Worm (Caenorhabditis elegans): Measurements from ENCODE around the gene pfn-3.

pfn-3 gene

DNA sequence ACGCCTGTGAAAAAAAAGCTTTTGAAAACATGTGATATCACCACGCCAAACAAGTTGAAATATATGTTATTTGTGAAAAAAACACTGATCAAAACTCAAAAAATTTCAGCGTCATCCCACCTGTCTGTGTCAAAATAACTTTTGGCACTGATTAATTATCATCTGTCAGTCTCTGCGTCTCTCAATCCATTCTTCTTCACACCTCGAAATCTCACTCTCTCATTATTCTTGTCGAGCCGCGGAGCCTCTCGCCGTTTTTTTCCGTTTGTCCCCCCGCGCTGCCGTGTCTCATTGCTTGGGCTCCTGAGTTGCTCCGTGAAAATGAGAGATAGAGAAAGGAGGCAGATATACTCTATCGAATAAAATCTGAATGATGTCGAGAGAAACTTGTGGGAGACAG, 29.4 kb downstream of the pfn-3 start (continued):
- TF ChIP-seq alr-1 (tag; optimal IDR thresholded peaks at IDR 0.05; ENCODE audit: borderline replicate concordance) (no peak), pqm-1 (tag; optimal IDR thresholded peaks at IDR 0.05) (no peak), hlh-4 (tag; optimal IDR thresholded peaks at IDR 0.05) (no peak), lin-14 (GFP tag; optimal IDR thresholded peaks at IDR 0.05) (peak; percentile 80), fkh-4 (tag; optimal IDR thresholded peaks at IDR 0.05; ENCODE audit: borderline replicate concordance) (no peak), hpl-2 (GFP tag; optimal IDR thresholded peaks at IDR 0.05) (no peak), snu-23 (GFP tag; optimal IDR thresholded peaks at IDR 0.05) (peak; percentile 48), fkh-8 (tag; optimal IDR thresholded peaks at IDR 0.05) (peak; percentile 56), nhr-90 (tag; optimal IDR thresholded peaks at IDR 0.05; ENCODE audit: poor library complexity) (no peak), mep-1 (tag; optimal IDR thresholded peaks at IDR 0.05) (peak; percentile 19), egl-13 (tag; optimal IDR thresholded peaks at IDR 0.05) (no peak), ama-1 (optimal IDR thresholded peaks at IDR 0.05) (no peak), grh-1 (GFP tag; IDR thresholded peaks at IDR 0.05) (no peak), rnt-1 (tag; optimal IDR thresholded peaks at IDR 0.05) (peak; percentile 79), lin-39 (tag; optimal IDR thresholded peaks at IDR 0.05) (peak; percentile 61), unc-30 (tag; optimal IDR thresholded peaks at IDR 0.05) (no peak), nhr-77 (tag; optimal IDR thresholded peaks at IDR 0.05) (no peak), nhr-76 (tag; optimal IDR thresholded peaks at IDR 0.05) (no peak), nhr-47 (tag; optimal IDR thresholded peaks at IDR 0.05) (peak; percentile 49), dsc-1 (tag; optimal IDR thresholded peaks at IDR 0.05) (peak; percentile 80), tlp-1 (tag; optimal IDR thresholded peaks at IDR 0.05) (no peak)

- TF ChIP-seq elt-2 (tag; optimal IDR thresholded peaks at IDR 0.05) (peak; percentile 76), aly-2 (tag; optimal IDR thresholded peaks at IDR 0.05) (no peak), nhr-20 (tag; optimal IDR thresholded peaks at IDR 0.05) (peak; percentile 8)
Measured at ce11 chrX:1046156-1046831, 34.2 kb downstream of the pfn-3 start, which contains the start of gene vpat-1. vpat-1 (minus strand) TSS chrX:1046206.

ce11 chrX:1044327-1044726, 36.1 kb downstream of the pfn-3 start:
- TF ChIP-seq aly-2 (tag; optimal IDR thresholded peaks at IDR 0.05): no peak
- TF ChIP-seq skn-1 (tag; optimal IDR thresholded peaks at IDR 0.05): peak; percentile 69

DNA sequence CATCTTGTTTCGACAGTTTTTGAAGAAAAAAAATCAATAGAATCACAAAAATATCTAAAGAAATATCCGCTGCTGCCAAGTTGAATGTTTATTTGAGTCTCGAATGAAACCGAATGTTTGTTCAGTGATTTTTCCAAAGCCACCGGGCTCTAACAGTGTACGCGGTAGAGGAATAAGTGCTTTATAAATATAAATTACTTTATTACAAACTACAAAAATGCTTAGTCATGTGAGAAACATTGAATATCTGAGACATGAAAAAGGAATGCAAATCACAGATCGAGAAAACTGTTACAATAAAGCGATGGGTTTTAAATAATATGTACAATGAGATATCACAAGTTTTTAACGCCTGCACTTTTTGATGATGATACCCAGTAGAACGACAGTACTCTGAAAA, 42.1 kb downstream of the pfn-3 start, which contains the start of gene F55A4.7:
F55A4.7 (minus strand) TSS at position 101 of the 400 bp plus-strand sequence.
- TF ChIP-seq sox-4 (tag; optimal IDR thresholded peaks at IDR 0.05) (no peak), nhr-85 (tag) (peak; percentile 20)

DNA sequence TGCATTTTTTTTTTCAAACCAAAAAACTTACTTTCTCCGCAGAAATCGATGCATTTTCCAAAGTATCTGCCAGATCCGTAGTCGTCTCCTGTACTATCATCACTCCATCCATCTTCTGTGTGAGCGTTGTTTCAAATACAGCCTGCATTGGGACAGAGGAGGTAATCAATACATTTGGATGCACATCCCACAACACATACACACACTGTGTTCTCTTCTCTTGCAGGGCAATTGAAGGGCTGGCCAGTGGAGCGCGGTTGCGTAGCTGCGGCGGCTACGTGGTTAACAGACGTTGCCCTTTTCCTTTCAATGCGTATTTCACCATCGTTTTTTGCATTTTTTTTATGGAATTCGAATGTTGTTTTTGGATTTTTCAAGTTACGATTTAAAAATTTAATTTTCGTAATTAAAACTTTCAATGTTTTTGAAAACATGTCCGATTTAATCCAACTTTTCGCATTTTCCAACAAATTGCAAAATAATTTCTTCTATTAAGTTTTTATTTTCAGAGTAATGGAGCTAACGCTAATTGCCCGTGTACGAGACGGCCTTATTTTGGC, 45.3 kb downstream of the pfn-3 start, which contains the start of the genes stau-1 and sec-22:
stau-1 (minus strand) TSS at position 248 of the 560 bp plus-strand sequence.
sec-22 (plus strand) TSS at position 510 of the 560 bp plus-strand sequence.
- TF ChIP-seq mef-2 (tag; optimal IDR thresholded peaks at IDR 0.05): no peak
- TF ChIP-seq C34B4.2 (tag; optimal IDR thresholded peaks at IDR 0.05): no peak
- no peak for TF ChIP-seq grh-1 (GFP tag; IDR thresholded peaks at IDR 0.05)
- no peak for TF ChIP-seq fkh-10 (GFP tag; optimal IDR thresholded peaks at IDR 0.05)
- no peak for TF ChIP-seq ztf-11 (tag; optimal IDR thresholded peaks at IDR 0.05)
- no peak for TF ChIP-seq egl-13 (tag; optimal IDR thresholded peaks at IDR 0.05)
- no peak for TF ChIP-seq nhr-77 (tag; optimal IDR thresholded peaks at IDR 0.05)
- TF ChIP-seq isw-1 (GFP tag; IDR thresholded peaks at IDR 0.05): no peak
- no peak for TF ChIP-seq sptf-1 (tag; optimal IDR thresholded peaks at IDR 0.05)
- no peak for TF ChIP-seq Y116A8C.19 (tag; optimal IDR thresholded peaks at IDR 0.05; ENCODE audit: borderline replicate concordance)
- TF ChIP-seq unc-130 (tag; optimal IDR thresholded peaks at IDR 0.05): no peak
- no peak for TF ChIP-seq lin-15B (tag; optimal IDR thresholded peaks at IDR 0.05)
- peak; percentile 75 for TF ChIP-seq lin-14 (GFP tag; optimal IDR thresholded peaks at IDR 0.05)
- TF ChIP-seq tlp-1 (tag; optimal IDR thresholded peaks at IDR 0.05): no peak
- TF ChIP-seq hpl-2 (GFP tag; optimal IDR thresholded peaks at IDR 0.05): no peak
- peak; percentile 33 for TF ChIP-seq vab-15 (tag; optimal IDR thresholded peaks at IDR 0.05)
- TF ChIP-seq egl-27 (tag; optimal IDR thresholded peaks at IDR 0.05): no peak
- no peak for TF ChIP-seq pax-3 (tag; optimal IDR thresholded peaks at IDR 0.05)
- no peak for TF ChIP-seq hlh-17 (GFP tag; optimal IDR thresholded peaks at IDR 0.05; ENCODE audit: borderline replicate concordance)
- no peak for TF ChIP-seq lin-39 (tag; optimal IDR thresholded peaks at IDR 0.05)
- TF ChIP-seq lin-35 (GFP tag; optimal IDR thresholded peaks at IDR 0.05): peak; percentile 23 to 46
- peak in 1 of 2 experiments; percentile 40 for TF ChIP-seq lsy-2 (tag; optimal IDR thresholded peaks at IDR 0.05)
- no peak for TF ChIP-seq irx-1 (tag; optimal IDR thresholded peaks at IDR 0.05)
- TF ChIP-seq ceh-63 (GFP tag; optimal IDR thresholded peaks at IDR 0.05): no peak

Measured in whole organism, L1 larva.